Fruit fly (Drosophila melanogaster) whole organism, adult: ENCODE measurements around the gene CG14641.
"Not testable (repeated sequence)": the region's sequence is repeated elsewhere in the genome, so short reads cannot be mapped to it uniquely, and the experiment has no call there.

ENCODE experiments used
- CG11617 ChIP-seq: fragments of 200-800 bp; sonication (Bioruptor generic); optimal IDR thresholded peaks from 2 replicates; lab custom pipeline; 2017; ENCODE audit warnings: mild to moderate bottlenecking, missing biosample characterization, missing genetic modification reagents, missing genetic modification characterization
- CG12768 ChIP-seq: fragments of 200-800 bp; sonication (Bioruptor generic); optimal IDR thresholded peaks from 2 replicates; lab custom pipeline; 2017; ENCODE audit warnings: missing biosample characterization, missing genetic modification characterization, mild to moderate bottlenecking, moderate library complexity, missing genetic modification reagents
- CG14711 ChIP-seq: fragments of 200-800 bp; sonication (Bioruptor generic); optimal IDR thresholded peaks from 2 replicates; lab custom pipeline; 2018; ENCODE audit warnings: missing biosample characterization, mild to moderate bottlenecking, missing genetic modification characterization, moderate library complexity
- CG1620 ChIP-seq: fragments of 200-800 bp; sonication (Bioruptor generic); optimal IDR thresholded peaks from 2 replicates; lab custom pipeline; 2016; ENCODE audit warnings: missing biosample characterization, missing genetic modification characterization
- CG33017 ChIP-seq: fragments of 200-800 bp; sonication (Bioruptor generic); optimal IDR thresholded peaks from 2 replicates; lab custom pipeline; 2018; ENCODE audit warnings: missing biosample characterization, mild to moderate bottlenecking, missing genetic modification characterization, moderate library complexity
- CG5204 ChIP-seq: fragments of 200-800 bp; sonication (Bioruptor generic); optimal IDR thresholded peaks from 2 replicates; lab custom pipeline; 2016; ENCODE audit warnings: missing biosample characterization, missing genetic modification characterization
- CG7045 ChIP-seq: fragments of 200-800 bp; sonication (Bioruptor generic); optimal IDR thresholded peaks from 2 replicates; lab custom pipeline; 2017; ENCODE audit warnings: missing biosample characterization, mild to moderate bottlenecking, missing genetic modification characterization
- CG7101 ChIP-seq: fragments of 200-800 bp; sonication (Bioruptor generic); optimal IDR thresholded peaks from 2 replicates; lab custom pipeline; 2018; ENCODE audit warnings: missing biosample characterization, mild to moderate bottlenecking, missing genetic modification characterization, moderate library complexity
- Clk ChIP-seq: fragments of 200-800 bp; sonication (Bioruptor generic); optimal IDR thresholded peaks from 2 replicates; lab custom pipeline; 2017; ENCODE audit warnings: missing biosample characterization, missing genetic modification characterization
- Crg-1 ChIP-seq: fragments of 200-800 bp; sonication (Bioruptor generic); optimal IDR thresholded peaks from 2 replicates; lab custom pipeline; 2016; ENCODE audit warnings: missing biosample characterization, missing genetic modification characterization
- Hr96 ChIP-seq: fragments of 200-800 bp; sonication (Bioruptor generic); optimal IDR thresholded peaks from 2 replicates; lab custom pipeline; 2016; ENCODE audit warnings: missing biosample characterization, missing genetic modification characterization
- Mnt ChIP-seq: fragments of 200-800 bp; sonication (Bioruptor generic); optimal IDR thresholded peaks from 2 replicates; lab custom pipeline; 2016; ENCODE audit warnings: missing biosample characterization, mild to moderate bottlenecking, missing genetic modification characterization
- bab1 ChIP-seq: fragments of 200-800 bp; sonication (Bioruptor generic); optimal IDR thresholded peaks from 3 replicates; lab custom pipeline; 2019; ENCODE audit warnings: missing biosample characterization, mild to moderate bottlenecking, missing genetic modification characterization, moderate library complexity
- cic ChIP-seq: fragments of 200-800 bp; sonication (Bioruptor generic); optimal IDR thresholded peaks from 2 replicates; lab custom pipeline; 2017; ENCODE audit warnings: missing biosample characterization, mild to moderate bottlenecking, missing genetic modification characterization, moderate library complexity
- cnc ChIP-seq, 2 experiments: fragments of >200 bp; optimal IDR thresholded peaks; 2 replicates each; lab custom pipeline; 2017
- kay ChIP-seq: fragments of 200-800 bp; sonication (Bioruptor generic); peaks from one replicate; lab custom pipeline; 2016; ENCODE audit warnings: missing biosample characterization, missing genetic modification characterization, borderline replicate concordance
- ovo ChIP-seq: fragments of 200-800 bp; sonication (Bioruptor generic); optimal IDR thresholded peaks from 2 replicates; lab custom pipeline; 2016; ENCODE audit warnings: missing biosample characterization, missing genetic modification characterization
- pad ChIP-seq: fragments of 200-800 bp; sonication (Bioruptor generic); optimal IDR thresholded peaks from 3 replicates; lab custom pipeline; 2017; ENCODE audit warnings: missing biosample characterization, missing genetic modification characterization, mild to moderate bottlenecking, moderate library complexity, missing genetic modification reagents
- tj ChIP-seq: fragments of 200-800 bp; sonication (Bioruptor generic); optimal IDR thresholded peaks from 3 replicates; lab custom pipeline; 2017; ENCODE audit warnings: missing biosample characterization, mild to moderate bottlenecking, missing genetic modification characterization, moderate library complexity
- toe ChIP-seq: fragments of 200-800 bp; sonication (Bioruptor generic); optimal IDR thresholded peaks from 2 replicates; lab custom pipeline; 2016; ENCODE audit warnings: missing biosample characterization, missing genetic modification characterization

Gene CG14641

DNA sequence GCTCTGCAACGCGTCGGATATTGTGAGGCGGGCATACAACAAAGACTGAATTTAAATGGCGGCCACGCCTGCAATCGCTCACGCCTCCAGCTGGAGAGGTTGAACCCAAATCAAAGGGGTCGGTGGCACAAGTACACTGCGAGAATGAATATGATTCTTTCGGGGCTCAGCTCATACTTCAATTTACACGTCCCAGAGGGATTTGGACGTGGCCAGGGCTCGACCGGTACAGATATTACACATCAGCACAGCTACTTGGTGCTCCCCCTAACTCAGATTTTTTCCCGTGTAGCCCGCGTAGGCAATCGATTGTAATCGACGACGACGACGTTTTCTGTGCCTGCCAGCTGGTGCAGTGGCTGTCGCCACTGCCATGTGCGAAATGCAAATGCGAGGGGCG is 18.1 kb downstream of the CG14641 start:
- TF ChIP-seq Mnt (GFP tag; lab: Kevin White, UChicago) (no peak), Clk (GFP tag; lab: Kevin White, UChicago) (no peak), pad (GFP tag; lab: Kevin White, UChicago) (no peak), bab1 (no peak), Hr96 (GFP tag; lab: Kevin White, UChicago) (peak; percentile 25), tj (peak; percentile 3), CG11617 (GFP tag; lab: Kevin White, UChicago) (no peak), CG7101 (tag; lab: Kevin White, UChicago) (peak; percentile 17), toe (GFP tag; lab: Kevin White, UChicago) (peak; percentile 23), CG7045 (GFP tag; lab: Kevin White, UChicago) (peak; percentile 39), CG1620 (no peak), CG14711 (tag; lab: Kevin White, UChicago) (no peak), kay (no peak), CG33017 (tag; lab: Kevin White, UChicago) (peak; percentile 12), ovo (GFP tag; lab: Kevin White, UChicago) (no peak), cnc (optimal IDR thresholded peaks at IDR 0.05; lab: Kevin White, UChicago) (no peak), cic (GFP tag; lab: Kevin White, UChicago) (no peak), CG12768 (GFP tag; lab: Kevin White, UChicago) (peak; percentile 53), Crg-1 (GFP tag; lab: Kevin White, UChicago) (no peak), CG5204 (GFP tag; lab: Kevin White, UChicago) (peak; percentile 61)

dm6 chr3R:4211483-4211882 is 20.7 kb downstream of the CG14641 start, which contains the start of gene aux:
TSS of gene aux (plus strand) at chr3R:4211783.
- not testable (repeated sequence) for TF ChIP-seq cic, Crg-1, toe (GFP tag; lab: Kevin White, UChicago)

DNA sequence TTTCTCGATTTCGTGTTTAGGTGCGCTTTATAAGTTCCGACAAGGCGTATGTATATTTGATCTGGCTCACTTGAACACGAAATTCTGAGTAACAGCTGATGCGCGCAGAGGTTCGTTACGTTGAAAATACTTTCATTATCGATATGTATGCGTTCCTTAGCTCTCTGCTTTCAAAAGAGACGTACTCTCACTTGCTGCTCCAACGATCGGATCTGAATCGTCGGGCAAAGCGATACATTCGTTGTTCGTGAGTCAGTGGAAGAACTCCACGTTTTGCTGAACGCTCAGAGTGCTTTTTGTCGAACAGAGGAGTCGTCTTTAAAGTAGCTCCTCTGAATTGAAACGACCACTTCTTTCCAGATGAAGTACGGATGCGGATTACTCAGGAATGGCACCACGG is 35.1 kb downstream of the CG14641 start, which contains the start of gene beta-Man:
TSS of gene beta-Man (plus strand) at position 152 of the 400 bp plus-strand sequence.
- TF ChIP-seq cic (GFP tag; lab: Kevin White, UChicago) (peak; percentile 2), ovo (GFP tag; lab: Kevin White, UChicago) (no peak), tj (peak; percentile 20), CG5204 (GFP tag; lab: Kevin White, UChicago) (no peak), CG7101 (tag; lab: Kevin White, UChicago) (peak; percentile 21), CG14711 (tag; lab: Kevin White, UChicago) (no peak), CG1620 (no peak), Mnt (GFP tag; lab: Kevin White, UChicago) (peak; percentile 46), bab1 (peak; percentile 66), Clk (GFP tag; lab: Kevin White, UChicago) (no peak), CG12768 (GFP tag; lab: Kevin White, UChicago) (peak; percentile 8), toe (GFP tag; lab: Kevin White, UChicago) (no peak), CG33017 (tag; lab: Kevin White, UChicago) (no peak)

dm6 chr3R:4190160-4190559 is 42.0 kb downstream of the CG14641 start, which contains the start of gene Dsk:
TSS of gene Dsk (minus strand) at chr3R:4190260.
- TF ChIP-seq CG12768 (GFP tag; lab: Kevin White, UChicago) (no peak), toe (GFP tag; lab: Kevin White, UChicago) (no peak), tj (no peak), Crg-1 (GFP tag; lab: Kevin White, UChicago) (no peak), CG7045 (GFP tag; lab: Kevin White, UChicago) (no peak), pad (GFP tag; lab: Kevin White, UChicago) (no peak), CG1620 (no peak), CG14711 (tag; lab: Kevin White, UChicago) (no peak), kay (no peak), Clk (GFP tag; lab: Kevin White, UChicago) (no peak), Mnt (GFP tag; lab: Kevin White, UChicago) (no peak)

dm6 chr3R:4186820-4187540 is 45.2 kb downstream of the CG14641 start:
- TF ChIP-seq CG12768 (GFP tag; lab: Kevin White, UChicago) (no peak), Clk (GFP tag; lab: Kevin White, UChicago) (no peak), tj (peak; percentile 91), kay (peak; percentile 72)
